Fruit fly (Drosophila melanogaster) Kc167 (cell line): Measurements from ENCODE around the gene CG33791.

ENCODE experiments used
- Myc ChIP-seq: fragments of >200 bp; optimal IDR thresholded peaks from 2 replicates; lab custom pipeline; 2017; ENCODE audit warnings: missing external identifiers
- Sin3A ChIP-seq: fragments of >200 bp; optimal IDR thresholded peaks from 2 replicates; lab custom pipeline; 2018; ENCODE audit warnings: missing external identifiers
- h ChIP-seq: fragments of >200 bp; optimal IDR thresholded peaks from 3 replicates; lab custom pipeline; 2018; ENCODE audit warnings: missing external identifiers
- insv ChIP-seq: fragments of >200 bp; optimal IDR thresholded peaks from 3 replicates; lab custom pipeline; 2018; ENCODE audit warnings: missing external identifiers
- psq ChIP-seq: fragments of >200 bp; optimal IDR thresholded peaks from 2 replicates; lab custom pipeline; 2017; ENCODE audit warnings: missing external identifiers
- ttk ChIP-seq: sonication (Bioruptor generic); optimal IDR thresholded peaks from 2 replicates; lab custom pipeline; 2017; ENCODE audit warnings: missing external identifiers

- no peak for TF ChIP-seq Sin3A (lab: Kevin White, UChicago)
- TF ChIP-seq ttk: no peak
- TF ChIP-seq h (lab: Kevin White, UChicago): no peak
- TF ChIP-seq psq (lab: Kevin White, UChicago): no peak
- no peak for TF ChIP-seq Myc (lab: Kevin White, UChicago)
- no peak for TF ChIP-seq insv (lab: Kevin White, UChicago)
These were observed 10.9 kb upstream of the CG33791 start for dm6 chr3L:1591692-1592371.
